Worm (Caenorhabditis elegans): ENCODE measurements around the gene C17C3.15.

C17C3.15 gene

DNA sequence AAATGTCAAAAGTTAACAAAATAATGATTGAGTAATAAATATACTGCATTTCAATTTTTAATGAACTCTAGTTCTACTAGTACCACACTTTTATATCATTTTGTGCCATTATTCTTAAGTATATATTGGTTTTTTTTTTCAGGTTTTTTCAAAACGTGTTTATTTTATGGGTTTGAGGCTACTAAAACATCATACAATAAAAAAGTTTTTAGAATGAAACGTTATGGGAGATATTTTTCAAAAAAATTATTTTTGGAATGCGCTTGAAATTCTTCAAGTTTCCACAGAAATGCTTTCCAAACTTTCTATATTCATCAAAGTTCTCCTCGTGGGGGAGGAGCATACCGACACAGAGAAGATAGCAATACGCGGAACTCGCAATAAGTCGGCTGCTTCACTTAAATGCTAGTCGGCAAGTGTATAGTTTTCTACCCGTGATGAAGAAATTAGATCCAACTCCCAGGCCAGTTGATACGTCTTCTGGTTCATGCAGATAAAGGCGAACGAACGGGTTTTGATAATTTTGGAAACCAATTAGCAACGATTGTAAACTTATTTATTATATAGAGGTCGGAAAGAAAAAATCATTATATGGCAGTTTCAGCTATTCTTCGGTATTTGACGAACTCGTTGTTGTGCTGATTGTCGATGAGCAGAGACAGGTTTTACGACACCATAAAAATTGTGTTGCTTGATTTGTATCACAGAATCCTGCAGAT, 29.0 kb downstream of the C17C3.15 start, which contains the start of gene C17G10.10 (continued):
- TF ChIP-seq ceh-28 (tag; optimal IDR thresholded peaks at IDR 0.05) (no peak), gei-8 (GFP tag; optimal IDR thresholded peaks at IDR 0.05) (no peak), dmd-6 (GFP tag; IDR thresholded peaks at IDR 0.05) (peak; percentile 72), mdl-1 (tag; optimal IDR thresholded peaks at IDR 0.05) (peak; percentile 3 to 64), snpc-4 (tag; optimal IDR thresholded peaks at IDR 0.05) (peak; percentile 93), nhr-41 (GFP tag; IDR thresholded peaks at IDR 0.05) (no peak), snpc-1.2 (GFP tag; IDR thresholded peaks at IDR 0.05) (peak; percentile 75), pqm-1 (tag; optimal IDR thresholded peaks at IDR 0.05) (peak; percentile 33), daf-16 (GFP tag; optimal IDR thresholded peaks at IDR 0.05) (peak; percentile 35 to 79), daf-16 (tag; optimal IDR thresholded peaks at IDR 0.05) (peak; percentile 82), madf-5 (GFP tag; IDR thresholded peaks at IDR 0.05) (no peak), Y75B8A.6 (GFP tag; IDR thresholded peaks at IDR 0.05) (no peak), ama-1 (optimal IDR thresholded peaks at IDR 0.05) (peak; percentile 97), lin-29 (GFP tag; IDR thresholded peaks at IDR 0.05) (no peak), nhr-76 (tag; optimal IDR thresholded peaks at IDR 0.05) (no peak), lin-39 (tag; optimal IDR thresholded peaks at IDR 0.05) (no peak), nhr-28 (tag; optimal IDR thresholded peaks at IDR 0.05) (peak; percentile 72), ZK546.5 (tag; optimal IDR thresholded peaks at IDR 0.05) (no peak), lin-13 (GFP tag; optimal IDR thresholded peaks at IDR 0.05) (peak; percentile 39), mep-1 (tag; optimal IDR thresholded peaks at IDR 0.05) (peak; percentile 67), zip-11 (GFP tag; IDR thresholded peaks at IDR 0.05) (no peak), daf-12 (tag; optimal IDR thresholded peaks at IDR 0.05) (no peak), ces-1 (GFP tag; optimal IDR thresholded peaks at IDR 0.05) (no peak), zag-1 (tag; optimal IDR thresholded peaks at IDR 0.05) (no peak), unc-39 (tag; optimal IDR thresholded peaks at IDR 0.05) (no peak), F37D6.2 (tag; optimal IDR thresholded peaks at IDR 0.05) (no peak), mxl-3 (GFP tag; optimal IDR thresholded peaks at IDR 0.05) (peak; percentile 27)

DNA sequence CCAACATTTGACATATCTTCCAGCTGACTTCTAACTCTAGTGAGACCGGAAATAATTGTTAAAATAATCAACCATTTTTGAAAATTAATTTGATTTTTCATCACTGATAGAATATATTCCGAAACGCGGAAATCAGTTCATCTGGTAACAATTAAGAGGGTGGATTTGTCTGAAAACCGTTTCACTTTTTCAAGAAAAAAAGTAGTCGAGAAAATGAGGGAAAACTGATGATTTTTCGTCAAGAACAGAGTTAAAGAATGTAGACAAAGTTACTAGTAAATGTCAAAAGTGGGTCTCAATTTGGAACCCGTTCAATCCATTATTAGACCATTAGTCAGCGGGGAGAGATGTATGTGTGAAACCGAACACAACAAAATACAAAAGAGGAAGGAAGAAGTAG, 32.7 kb downstream of the C17C3.15 start, which contains the start of gene C17G10.6:
C17G10.6 (minus strand) TSS at position 101 of the 400 bp plus-strand sequence.
- TF ChIP-seq mes-2 (tag; optimal IDR thresholded peaks at IDR 0.05; ENCODE audit: poor library complexity, severe bottlenecking) (no peak), zag-1 (tag; optimal IDR thresholded peaks at IDR 0.05) (no peak), lin-38 (GFP tag; IDR thresholded peaks at IDR 0.05) (no peak), ama-1 (optimal IDR thresholded peaks at IDR 0.05) (no peak)

- TF ChIP-seq dmd-8 (GFP tag; IDR thresholded peaks at IDR 0.05) (no peak), ceh-32 (tag; optimal IDR thresholded peaks at IDR 0.05; ENCODE audit: poor library complexity) (no peak), mxl-2 (GFP tag; conservative IDR thresholded peaks at IDR 0.05) (no peak), lin-29 (GFP tag; IDR thresholded peaks at IDR 0.05) (no peak), fos-1 (tag; optimal IDR thresholded peaks at IDR 0.05) (no peak), daf-19 (GFP tag; conservative IDR thresholded peaks at IDR 0.05) (no peak)
Observed at ce11 chrII:5604441-5604840, 34.0 kb downstream of the C17C3.15 start.

- TF ChIP-seq ceh-82 (tag; optimal IDR thresholded peaks at IDR 0.05) (no peak), hlh-11 (tag; optimal IDR thresholded peaks at IDR 0.05) (peak; percentile 90), daf-16 (GFP tag; optimal IDR thresholded peaks at IDR 0.05) (no peak), daf-16 (tag; optimal IDR thresholded peaks at IDR 0.05) (peak; percentile 60), mdt-29 (GFP tag; IDR thresholded peaks at IDR 0.05) (no peak), T26A8.4 (GFP tag; IDR thresholded peaks at IDR 0.05) (no peak), T20F7.1 (GFP tag; optimal IDR thresholded peaks at IDR 0.05) (no peak), lin-29 (GFP tag; IDR thresholded peaks at IDR 0.05) (no peak), ces-1 (GFP tag; optimal IDR thresholded peaks at IDR 0.05) (no peak), nhr-76 (tag; optimal IDR thresholded peaks at IDR 0.05) (peak; percentile 51), F49E8.2 (tag; optimal IDR thresholded peaks at IDR 0.05; ENCODE audit: borderline replicate concordance) (no peak), F37D6.2 (tag; optimal IDR thresholded peaks at IDR 0.05) (no peak), php-3 (GFP tag; IDR thresholded peaks at IDR 0.05) (peak; percentile 41; the same call in 1 of the 2 replicates), mxl-3 (GFP tag; optimal IDR thresholded peaks at IDR 0.05) (peak; percentile 58), gei-8 (GFP tag; optimal IDR thresholded peaks at IDR 0.05) (no peak), dmd-6 (GFP tag; IDR thresholded peaks at IDR 0.05) (peak; percentile 63), ztf-7 (tag; optimal IDR thresholded peaks at IDR 0.05) (no peak), ceh-28 (tag; optimal IDR thresholded peaks at IDR 0.05) (peak; percentile 21), lsy-2 (tag; optimal IDR thresholded peaks at IDR 0.05) (peak; percentile 23 to 45), nhr-6 (tag; optimal IDR thresholded peaks at IDR 0.05) (peak; percentile 47), snpc-4 (tag; optimal IDR thresholded peaks at IDR 0.05) (no peak), D1046.2 (GFP tag; IDR thresholded peaks at IDR 0.05) (no peak)
Observed at ce11 chrII:5605538-5605945, 35.1 kb downstream of the C17C3.15 start.
